Fruit fly (Drosophila melanogaster) whole organism, embryonic: ENCODE data around the gene CG32590.

ENCODE experiments used
- Adf1 ChIP-seq: fragments of 200-800 bp; sonication (Bioruptor generic); IDR thresholded peaks from 2 replicates; pipeline ENCODE4 v1.3.6; 2022; ENCODE audit warnings: missing biosample characterization, missing genetic modification characterization
- CG10431 ChIP-seq: fragments of 200-800 bp; sonication (Bioruptor generic); optimal IDR thresholded peaks from 3 replicates; lab custom pipeline; 2018; ENCODE audit warnings: missing biosample characterization, mild to moderate bottlenecking, missing genetic modification characterization
- CG12104 ChIP-seq: fragments of 200-800 bp; sonication (Bioruptor generic); optimal IDR thresholded peaks from 3 replicates; lab custom pipeline; 2016; ENCODE audit warnings: missing biosample characterization, missing genetic modification characterization
- CG12299 ChIP-seq: fragments of 200-800 bp; sonication (Bioruptor generic); optimal IDR thresholded peaks from 2 replicates; lab custom pipeline; 2018; ENCODE audit warnings: missing biosample characterization, mild to moderate bottlenecking, missing genetic modification characterization
- CG12391 ChIP-seq: fragments of 200-800 bp; sonication (Bioruptor generic); optimal IDR thresholded peaks from 3 replicates; lab custom pipeline; 2018; ENCODE audit warnings: missing biosample characterization, mild to moderate bottlenecking, missing genetic modification characterization, moderate library complexity
- CG13123 ChIP-seq: fragments of 200-800 bp; sonication (Bioruptor generic); optimal IDR thresholded peaks from 2 replicates; lab custom pipeline; 2016; ENCODE audit warnings: missing biosample characterization, missing genetic modification characterization
- CG14050 ChIP-seq: fragments of 200-800 bp; sonication (Bioruptor generic); IDR thresholded peaks from 3 replicates; pipeline ENCODE4 v1.3.6; 2022; ENCODE audit warnings: missing biosample characterization, missing genetic modification characterization
- CG14860 ChIP-seq: fragments of 200-800 bp; sonication (Bioruptor generic); IDR thresholded peaks from 3 replicates; pipeline ENCODE4 v1.3.6; 2022; ENCODE audit warnings: missing biosample characterization, missing genetic modification characterization; ENCODE audit not compliant: partially characterized antibody
- CG17186 ChIP-seq: fragments of 200-800 bp; sonication (Bioruptor generic); optimal IDR thresholded peaks from 3 replicates; lab custom pipeline; 2017; ENCODE audit warnings: missing biosample characterization, missing genetic modification reagents, missing genetic modification characterization
- CG2678 ChIP-seq: fragments of 200-800 bp; sonication (Bioruptor generic); optimal IDR thresholded peaks from 3 replicates; lab custom pipeline; 2019; ENCODE audit warnings: missing biosample characterization, mild to moderate bottlenecking, missing genetic modification characterization, moderate library complexity
- CG2875 ChIP-seq: fragments of 200-800 bp; sonication (Bioruptor generic); optimal IDR thresholded peaks from 2 replicates; lab custom pipeline; 2017; ENCODE audit warnings: missing biosample characterization, mild to moderate bottlenecking, missing genetic modification characterization, missing genetic modification reagents
- CG31224 ChIP-seq: fragments of 200-800 bp; sonication (Bioruptor generic); IDR thresholded peaks from 2 replicates; pipeline ENCODE4 v1.3.6; 2022; ENCODE audit warnings: missing biosample characterization, missing genetic modification characterization
- CG32767 ChIP-seq: fragments of 200-800 bp; sonication (Bioruptor generic); IDR thresholded peaks from 2 replicates; pipeline ENCODE4 v1.3.6; 2022; ENCODE audit warnings: missing biosample characterization, missing genetic modification characterization
- CG3847 ChIP-seq: fragments of 200-800 bp; sonication (Bioruptor generic); IDR thresholded peaks from 2 replicates; pipeline ENCODE4 v1.3.6; 2022; ENCODE audit warnings: missing biosample characterization, missing genetic modification characterization
- CG4707 ChIP-seq: fragments of 200-800 bp; sonication (Bioruptor generic); optimal IDR thresholded peaks from 2 replicates; lab custom pipeline; 2018; ENCODE audit warnings: missing biosample characterization, mild to moderate bottlenecking, missing genetic modification characterization, moderate library complexity
- CG5245 ChIP-seq: fragments of 200-800 bp; sonication (Bioruptor generic); optimal IDR thresholded peaks from 3 replicates; lab custom pipeline; 2016; ENCODE audit warnings: missing biosample characterization, missing genetic modification characterization
- CG5953 ChIP-seq: fragments of 200-800 bp; sonication (Bioruptor generic); IDR thresholded peaks from 2 replicates; pipeline ENCODE4 v1.3.6; 2022; ENCODE audit warnings: missing biosample characterization, missing genetic modification characterization
- CG7357 ChIP-seq: fragments of 200-800 bp; sonication (Bioruptor generic); IDR thresholded peaks from 3 replicates; pipeline ENCODE4 v1.3.6; 2022; ENCODE audit warnings: missing biosample characterization, missing genetic modification characterization
- CG7372 ChIP-seq: fragments of 200-800 bp; sonication (Bioruptor generic); IDR thresholded peaks from 2 replicates; pipeline ENCODE4 v1.3.6; 2022; ENCODE audit warnings: missing biosample characterization, missing genetic modification characterization
- CG7839 ChIP-seq: fragments of 200-800 bp; sonication (Bioruptor generic); optimal IDR thresholded peaks from 3 replicates; lab custom pipeline; 2018; ENCODE audit warnings: missing biosample characterization, mild to moderate bottlenecking, missing genetic modification characterization, moderate library complexity
- CG7928 ChIP-seq: fragments of 200-800 bp; sonication (Bioruptor generic); optimal IDR thresholded peaks from 2 replicates; lab custom pipeline; 2017; ENCODE audit warnings: missing biosample characterization, mild to moderate bottlenecking, missing genetic modification characterization
- CG9932 ChIP-seq: fragments of 200-800 bp; sonication (Bioruptor generic); IDR thresholded peaks from 2 replicates; pipeline ENCODE4 v1.3.6; 2022; ENCODE audit warnings: missing biosample characterization, missing genetic modification characterization
- CkIIα-i1 ChIP-seq: fragments of 200-800 bp; sonication (Bioruptor generic); IDR thresholded peaks from 2 replicates; pipeline ENCODE4 v1.3.6; 2022; ENCODE audit warnings: missing biosample characterization, missing genetic modification characterization
- D ChIP-seq, 2 experiments: fragments of 200-800 bp in 1 of 2; fragments of >200 bp in 1 of 2; sonication (Bioruptor generic) in 1 of 2; optimal IDR thresholded peaks; 2 replicates in 1 of 2; 3 replicates in 1 of 2; lab custom pipeline; 2017; ENCODE audit warnings: mild to moderate bottlenecking in 1 of 2, missing biosample characterization in 1 of 2, missing genetic modification characterization in 1 of 2, missing genetic modification reagents in 1 of 2
- Ets65A ChIP-seq: fragments of 200-800 bp; sonication (Bioruptor generic); peaks from one replicate; lab custom pipeline; 2016; ENCODE audit warnings: missing biosample characterization, missing genetic modification characterization
- Hmr ChIP-seq: fragments of 200-800 bp; sonication (Bioruptor generic); optimal IDR thresholded peaks from 3 replicates; lab custom pipeline; 2017; ENCODE audit warnings: mild to moderate bottlenecking, missing biosample characterization, missing genetic modification reagents, missing genetic modification characterization
- Hr3 ChIP-seq: fragments of 200-800 bp; sonication (Bioruptor generic); optimal IDR thresholded peaks from 3 replicates; lab custom pipeline; 2016; ENCODE audit warnings: missing biosample characterization, missing genetic modification characterization
- Myb ChIP-seq: fragments of 200-800 bp; sonication (Bioruptor generic); optimal IDR thresholded peaks from 2 replicates; lab custom pipeline; 2016; ENCODE audit warnings: missing biosample characterization, missing genetic modification characterization
- Ravus ChIP-seq: fragments of 200-800 bp; sonication (Bioruptor generic); IDR thresholded peaks from 2 replicates; pipeline ENCODE4 v1.3.6; 2022; ENCODE audit warnings: missing biosample characterization, missing genetic modification characterization
- Sry-δ ChIP-seq: fragments of 200-800 bp; sonication (Bioruptor generic); optimal IDR thresholded peaks from 2 replicates; lab custom pipeline; 2016; ENCODE audit warnings: missing biosample characterization, missing genetic modification characterization
- Ssrp ChIP-seq: fragments of 200-800 bp; sonication (Bioruptor generic); optimal IDR thresholded peaks from 2 replicates; lab custom pipeline; 2018; ENCODE audit warnings: missing biosample characterization, mild to moderate bottlenecking, missing genetic modification characterization, moderate library complexity
- Usf ChIP-seq: fragments of 200-800 bp; sonication (Bioruptor generic); optimal IDR thresholded peaks from 2 replicates; lab custom pipeline; 2017; ENCODE audit warnings: missing genotype, missing biosample characterization, missing genetic modification characterization
- ap ChIP-seq: fragments of 200-800 bp; sonication (Bioruptor generic); IDR thresholded peaks from 2 replicates; pipeline ENCODE4 v1.3.6; 2022; ENCODE audit warnings: missing biosample characterization, missing genetic modification characterization
- btn ChIP-seq: fragments of 200-800 bp; sonication (Bioruptor generic); optimal IDR thresholded peaks from 2 replicates; lab custom pipeline; 2016; ENCODE audit warnings: missing biosample characterization, missing genetic modification characterization
- crp ChIP-seq, 2 experiments: fragments of 200-800 bp; sonication (Bioruptor generic); optimal IDR thresholded peaks; 2 replicates in 1 of 2; 3 replicates in 1 of 2; lab custom pipeline; 2017; ENCODE audit warnings: missing biosample characterization in 2 of 2, missing genetic modification characterization in 2 of 2, mild to moderate bottlenecking in 1 of 2, moderate library complexity in 1 of 2
- dpn ChIP-seq, 2 experiments: fragments of 200-800 bp; sonication (Bioruptor generic); optimal IDR thresholded peaks; 3 replicates each; lab custom pipeline; 2016; ENCODE audit warnings: missing biosample characterization in 2 of 2, missing genetic modification characterization in 2 of 2
- ems ChIP-seq: fragments of 200-800 bp; sonication (Bioruptor generic); optimal IDR thresholded peaks from 3 replicates; lab custom pipeline; 2016; ENCODE audit warnings: missing biosample characterization, missing genetic modification characterization
- fd64A ChIP-seq: fragments of 200-800 bp; sonication (Bioruptor generic); optimal IDR thresholded peaks from 3 replicates; lab custom pipeline; 2018; ENCODE audit warnings: missing biosample characterization, mild to moderate bottlenecking, missing genetic modification characterization
- gem ChIP-seq: fragments of 200-800 bp; sonication (Bioruptor generic); optimal IDR thresholded peaks from 2 replicates; lab custom pipeline; 2019; ENCODE audit warnings: missing biosample characterization, mild to moderate bottlenecking, missing genetic modification characterization, moderate library complexity
- her ChIP-seq: fragments of 200-800 bp; sonication (Bioruptor generic); optimal IDR thresholded peaks from 2 replicates; lab custom pipeline; 2016; ENCODE audit warnings: missing biosample characterization, missing genetic modification characterization
- lola ChIP-seq, 3 experiments: fragments of >200 bp in 2 of 3; fragments of 200-800 bp in 1 of 3; sonication (Bioruptor generic) in 1 of 3; optimal IDR thresholded peaks; 2 replicates each; lab custom pipeline; 2017 to 2019; ENCODE audit warnings: missing biosample characterization in 3 of 3, missing genetic modification characterization in 3 of 3, mild to moderate bottlenecking in 1 of 3, moderate library complexity in 1 of 3
- odd ChIP-seq: fragments of 200-800 bp; sonication (Bioruptor generic); optimal IDR thresholded peaks from 2 replicates; lab custom pipeline; 2017; ENCODE audit warnings: missing biosample characterization, mild to moderate bottlenecking, missing genetic modification characterization
- otp ChIP-seq: fragments of 200-800 bp; sonication (Bioruptor generic); IDR thresholded peaks from 3 replicates; pipeline ENCODE4, ENCODE4 v1.3.6; 2022; ENCODE audit warnings: missing biosample characterization, missing genetic modification characterization
- peb ChIP-seq: fragments of 200-800 bp; sonication (Bioruptor generic); IDR thresholded peaks from 2 replicates; pipeline ENCODE4 v1.3.6; 2022; ENCODE audit warnings: missing biosample characterization, missing genetic modification characterization
- phol ChIP-seq: fragments of 200-800 bp; sonication (Bioruptor generic); optimal IDR thresholded peaks from 3 replicates; lab custom pipeline; 2018; ENCODE audit warnings: missing biosample characterization, mild to moderate bottlenecking, missing genetic modification characterization, moderate library complexity
- psq ChIP-seq: fragments of 200-800 bp; sonication (Bioruptor generic); optimal IDR thresholded peaks from 2 replicates; lab custom pipeline; 2017; ENCODE audit warnings: missing biosample characterization, missing genetic modification characterization
- sna ChIP-seq: fragments of 200-800 bp; sonication (Bioruptor generic); IDR thresholded peaks from 2 replicates; pipeline ENCODE4 v1.3.6; 2022; ENCODE audit warnings: missing biosample characterization, missing genetic modification characterization; ENCODE audit not compliant: partially characterized antibody
- sob ChIP-seq: fragments of 200-800 bp; sonication (Bioruptor generic); IDR thresholded peaks from 2 replicates; pipeline ENCODE4 v1.3.6; 2022; ENCODE audit warnings: missing biosample characterization, missing genetic modification characterization
- stc ChIP-seq: fragments of 200-800 bp; sonication (Bioruptor generic); IDR thresholded peaks from 2 replicates; pipeline ENCODE4 v1.3.6; 2022; ENCODE audit warnings: missing biosample characterization, missing genetic modification characterization
- stwl ChIP-seq: fragments of 200-800 bp; sonication (Bioruptor generic); optimal IDR thresholded peaks from 3 replicates; lab custom pipeline; 2018; ENCODE audit warnings: missing biosample characterization, mild to moderate bottlenecking, missing genetic modification characterization, moderate library complexity

CG32590 gene

DNA sequence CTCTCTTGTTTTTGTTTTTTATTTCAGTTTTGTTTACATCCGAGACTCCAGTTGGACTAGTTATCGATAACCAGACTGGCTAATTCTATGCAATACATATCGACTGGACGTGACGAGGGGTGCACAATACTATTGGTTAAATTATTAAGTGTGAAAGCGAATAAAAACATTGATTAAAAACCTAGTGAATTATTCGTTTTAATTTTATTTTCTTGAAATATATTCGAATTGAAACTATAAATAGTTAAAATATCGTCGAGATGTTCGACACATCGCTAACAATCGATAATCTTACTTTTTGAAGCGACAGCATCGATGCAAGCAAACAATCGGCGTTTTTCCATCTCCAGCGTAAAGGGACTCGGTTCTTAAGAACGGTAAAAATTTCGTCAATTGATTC lies at the start of gene CG32590, which contains the start of gene Flo2 (continued):
- TF ChIP-seq CG17186 (GFP tag; lab: Kevin White, UChicago) = peak; percentile 12
- TF ChIP-seq Sry-δ (GFP tag; lab: Kevin White, UChicago) = peak; percentile 94
- TF ChIP-seq Myb = peak; percentile 65
- no peak for TF ChIP-seq btn (GFP tag; lab: Kevin White, UChicago)
- peak; percentile 61 for TF ChIP-seq CG7839 (tag; lab: Kevin White, UChicago)
- peak; percentile 71; the same call in 1 of the 3 replicates for TF ChIP-seq otp (GFP tag; lab: Robert Waterston, UW)
- 0 out of 3 replicates have a peak, but pooled peaks have one; percentile 45 for TF ChIP-seq CG14050 (GFP tag; lab: Robert Waterston, UW)
- TF ChIP-seq CG7372 (GFP tag; lab: Robert Waterston, UW) = peak; percentile 78
- TF ChIP-seq lola (GFP tag; optimal IDR thresholded peaks at IDR 0.05; lab: Kevin White, UChicago) = peak in 1 of 3 experiments; percentile 57
- TF ChIP-seq gem (tag; lab: Kevin White, UChicago) = peak; percentile 85
- peak; percentile 66 for TF ChIP-seq Ssrp (tag; lab: Kevin White, UChicago)
- peak; percentile 31 for TF ChIP-seq CG13123 (GFP tag; lab: Kevin White, UChicago)
- TF ChIP-seq CG7928 (GFP tag; lab: Kevin White, UChicago) = peak; percentile 86
- peak; percentile 61 for TF ChIP-seq CG12299 (tag; lab: Kevin White, UChicago)
- TF ChIP-seq CG12104 (GFP tag; lab: Kevin White, UChicago) = peak; percentile 13
- TF ChIP-seq fd64A (GFP tag; lab: Kevin White, UChicago) = no peak
- no peak for TF ChIP-seq CG4707 (GFP tag; lab: Kevin White, UChicago)
- peak; percentile 30; the same call in 1 of the 2 replicates for TF ChIP-seq peb (GFP tag; lab: Robert Waterston, UW)
- peak; percentile 64 for TF ChIP-seq Adf1 (GFP tag; lab: Robert Waterston, UW)
- peak; percentile 99 for TF ChIP-seq sna
- peak; percentile 66; the same call in 1 of the 2 replicates for TF ChIP-seq ap (GFP tag; lab: Robert Waterston, UW)
- no peak for TF ChIP-seq CkIIα-i1 (GFP tag; lab: Robert Waterston, UW)
- TF ChIP-seq Usf (GFP tag; lab: Kevin White, UChicago) = no peak
- peak; percentile 81 for TF ChIP-seq CG3847 (GFP tag; lab: Robert Waterston, UW)
- TF ChIP-seq stwl (tag; lab: Kevin White, UChicago) = peak; percentile 85
- peak; percentile 63; the same call in 1 of the 2 replicates for TF ChIP-seq CG32767 (GFP tag; lab: Robert Waterston, UW)
- peak; percentile 93 for TF ChIP-seq CG9932 (GFP tag; lab: Robert Waterston, UW)
- TF ChIP-seq crp (GFP tag; optimal IDR thresholded peaks at IDR 0.05; lab: Kevin White, UChicago) = peak in 1 of 2 experiments; percentile 1
- TF ChIP-seq CG5953 = peak; percentile 41; the same call in 1 of the 2 replicates
- TF ChIP-seq Hr3 = peak; percentile 58
- TF ChIP-seq CG31224 (GFP tag; lab: Robert Waterston, UW) = peak; percentile 70
- TF ChIP-seq Hmr (GFP tag; lab: Kevin White, UChicago) = peak; percentile 77
- TF ChIP-seq Ets65A (GFP tag; lab: Kevin White, UChicago) = peak; percentile 97
- TF ChIP-seq CG5245 (GFP tag; lab: Kevin White, UChicago) = peak; percentile 48
- peak; percentile 62; the same call in 1 of the 2 replicates for TF ChIP-seq stc
- TF ChIP-seq D (optimal IDR thresholded peaks at IDR 0.05; lab: Kevin White, UChicago) = no peak
- no peak for TF ChIP-seq D (GFP tag; optimal IDR thresholded peaks at IDR 0.05; lab: Kevin White, UChicago)
- TF ChIP-seq CG14860 (GFP tag; lab: Robert Waterston, UW) = peak; percentile 99
- TF ChIP-seq ems (GFP tag; lab: Kevin White, UChicago) = peak; percentile 72
- TF ChIP-seq CG2678 (tag; lab: Kevin White, UChicago) = peak; percentile 60
- TF ChIP-seq Ravus (GFP tag; lab: Robert Waterston, UW) = peak; percentile 21
- TF ChIP-seq CG7357 (GFP tag; lab: Robert Waterston, UW) = peak; percentile 45; the same call in 1 of the 3 replicates
- TF ChIP-seq psq = peak; percentile 30
- peak; percentile 89 for TF ChIP-seq CG12391 (tag; lab: Kevin White, UChicago)
- TF ChIP-seq her (GFP tag; lab: Kevin White, UChicago) = peak; percentile 17
- TF ChIP-seq sob (GFP tag; lab: Robert Waterston, UW) = peak; percentile 89
- no peak for TF ChIP-seq CG2875 (GFP tag; lab: Kevin White, UChicago)
- TF ChIP-seq phol (tag; lab: Kevin White, UChicago) = peak; percentile 75
- TF ChIP-seq dpn (GFP tag; optimal IDR thresholded peaks at IDR 0.05; lab: Kevin White, UChicago) = peak; percentile 79 to 81
- no peak for TF ChIP-seq CG10431
- no peak for TF ChIP-seq odd
